Fruit fly (Drosophila melanogaster): ENCODE results near the gene CG14445.

CG14445 gene

dm6 chrX:6253701-6254100 is 16.6 kb downstream of the CG14445 start (continued):
- TF ChIP-seq CrebB (tag; optimal IDR thresholded peaks at IDR 0.05) (peak; percentile 8), chif (GFP tag; optimal IDR thresholded peaks at IDR 0.05) (no peak), lab (GFP tag; optimal IDR thresholded peaks at IDR 0.05) (peak; percentile 7), onecut (GFP tag; IDR thresholded peaks at IDR 0.05) (peak; percentile 29), Doc2 (GFP tag; IDR thresholded peaks at IDR 0.05) (no peak), NC2β (GFP tag; optimal IDR thresholded peaks at IDR 0.05) (no peak), mam (GFP tag; optimal IDR thresholded peaks at IDR 0.05) (no peak), sens (GFP tag) (peak; percentile 83), Atf-2 (GFP tag; optimal IDR thresholded peaks at IDR 0.05) (no peak), CG11696 (GFP tag; IDR thresholded peaks at IDR 0.05) (0 out of 2 replicates have a peak, but pooled peaks have one; percentile 49), gsb-n (tag; optimal IDR thresholded peaks at IDR 0.05) (no peak)

dm6 chrX:6254617-6255349 is 17.7 kb downstream of the CG14445 start:
- TF ChIP-seq CG6272 (GFP tag; IDR thresholded peaks at IDR 0.05) (no peak), CG8944 (GFP tag; optimal IDR thresholded peaks at IDR 0.05) (no peak), Aef1 (GFP tag; IDR thresholded peaks at IDR 0.05) (no peak), MESR4 (GFP tag; optimal IDR thresholded peaks at IDR 0.05) (peak; percentile 30), CG12071 (GFP tag; optimal IDR thresholded peaks at IDR 0.05) (no peak), cg (GFP tag; optimal IDR thresholded peaks at IDR 0.05) (peak; percentile 77), Kr (GFP tag; optimal IDR thresholded peaks at IDR 0.05) (no peak), NK7.1 (GFP tag; optimal IDR thresholded peaks at IDR 0.05) (no peak), sob (GFP tag; IDR thresholded peaks at IDR 0.05) (no peak), CG15601 (tag; optimal IDR thresholded peaks at IDR 0.05) (no peak), CG14667 (GFP tag; IDR thresholded peaks at IDR 0.05) (no peak), CG18476 (GFP tag; optimal IDR thresholded peaks at IDR 0.05) (no peak), CG9609 (GFP tag; optimal IDR thresholded peaks at IDR 0.05) (no peak), crc (GFP tag; optimal IDR thresholded peaks at IDR 0.05) (no peak), nom (GFP tag; optimal IDR thresholded peaks at IDR 0.05) (no peak), CG4424 (GFP tag; optimal IDR thresholded peaks at IDR 0.05) (no peak), nerfin-1 (tag; optimal IDR thresholded peaks at IDR 0.05) (peak; percentile 19), CG11696 (GFP tag; IDR thresholded peaks at IDR 0.05) (no peak), psq (GFP tag; optimal IDR thresholded peaks at IDR 0.05) (no peak), lilli (GFP tag; optimal IDR thresholded peaks at IDR 0.05) (no peak), cad (GFP tag; optimal IDR thresholded peaks at IDR 0.05) (no peak), inv (GFP tag; IDR thresholded peaks at IDR 0.05; ENCODE audit: partially characterized antibody) (no peak), Jarid2 (GFP tag; optimal IDR thresholded peaks at IDR 0.05) (peak; percentile 4), lola (GFP tag; optimal IDR thresholded peaks at IDR 0.05) (no peak), CG1233 (GFP tag; optimal IDR thresholded peaks at IDR 0.05) (no peak), CG31365 (tag; optimal IDR thresholded peaks at IDR 0.05) (no peak), CG30403 (GFP tag; optimal IDR thresholded peaks at IDR 0.05) (no peak), CG3065 (GFP tag; optimal IDR thresholded peaks at IDR 0.05) (no peak), seq (GFP tag; IDR thresholded peaks at IDR 0.05) (no peak), onecut (GFP tag; IDR thresholded peaks at IDR 0.05) (no peak), CG16863 (GFP tag; optimal IDR thresholded peaks at IDR 0.05) (no peak), Elba2 (GFP tag; optimal IDR thresholded peaks at IDR 0.05) (peak; percentile 83), pan (optimal IDR thresholded peaks at IDR 0.05) (no peak), pan (GFP tag; optimal IDR thresholded peaks at IDR 0.05 in 1 of 2, IDR thresholded peaks at IDR 0.05 in 1 of 2) (no peak), mirr (GFP tag; optimal IDR thresholded peaks at IDR 0.05) (no peak), CG15696 (tag; optimal IDR thresholded peaks at IDR 0.05) (no peak), nerfin-2 (GFP tag; IDR thresholded peaks at IDR 0.05; ENCODE audit: partially characterized antibody) (no peak), eyg (GFP tag; optimal IDR thresholded peaks at IDR 0.05) (no peak), ranshi (GFP tag; IDR thresholded peaks at IDR 0.05) (no peak), CG7786 (GFP tag; optimal IDR thresholded peaks at IDR 0.05) (no peak), CG6175 (GFP tag; IDR thresholded peaks at IDR 0.05) (no peak)

Data from whole organism, embryonic.